Fruit fly (Drosophila melanogaster): Measurements from ENCODE around the gene CG46514.
"Not testable (repeated sequence)": the region's sequence is repeated elsewhere in the genome, so short reads cannot be mapped to it uniquely, and the experiment has no call there.

The CG46514 gene

DNA sequence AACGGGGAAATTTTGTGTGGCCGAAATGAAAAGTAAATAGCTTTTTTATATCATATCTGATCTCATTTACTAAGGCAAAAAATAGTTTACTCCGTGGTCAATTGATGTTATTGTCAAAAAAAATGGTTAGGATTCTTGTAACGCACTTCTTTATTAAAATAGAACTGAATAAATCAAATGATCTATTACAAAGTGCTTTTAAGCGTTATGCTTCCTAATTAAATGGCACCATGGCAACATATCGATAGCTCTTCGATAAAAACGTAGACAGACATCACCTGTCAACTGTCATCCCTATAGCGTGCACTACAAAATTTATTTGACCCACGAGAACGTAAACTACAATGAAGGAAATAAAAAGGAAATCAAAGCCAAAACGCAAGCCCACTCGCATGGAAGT, 5.0 kb upstream of the CG46514 start, which contains the start of gene CG46513:
Gene CG46513, plus strand, starts transcription at position 301 of the 400 bp plus-strand sequence.
- TF ChIP-seq CG8159 (tag; optimal IDR thresholded peaks at IDR 0.05); CG13204 (GFP tag; optimal IDR thresholded peaks at IDR 0.05); CG4496 (GFP tag; IDR thresholded peaks at IDR 0.05): not testable (repeated sequence)

DNA sequence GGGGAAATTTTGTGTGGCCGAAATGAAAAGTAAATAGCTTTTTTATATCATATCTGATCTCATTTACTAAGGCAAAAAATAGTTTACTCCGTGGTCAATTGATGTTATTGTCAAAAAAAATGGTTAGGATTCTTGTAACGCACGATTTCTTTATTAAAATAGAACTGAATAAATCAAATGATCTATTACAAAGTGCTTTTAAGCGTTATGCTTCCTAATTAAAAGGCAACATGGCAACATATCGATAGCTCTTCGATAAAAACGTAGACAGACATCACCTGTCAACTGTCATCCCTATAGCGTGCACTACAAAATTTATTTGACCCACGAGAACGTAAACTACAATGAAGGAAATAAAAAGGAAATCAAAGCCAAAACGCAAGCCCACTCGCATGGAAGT, 4.9 kb downstream of the CG46514 start, which contains the start of gene CG46515:
Gene CG46515, plus strand, starts transcription at position 301 of the 400 bp plus-strand sequence.
- TF ChIP-seq CG4496 (GFP tag; IDR thresholded peaks at IDR 0.05); CG8159 (tag; optimal IDR thresholded peaks at IDR 0.05); rn (GFP tag; IDR thresholded peaks at IDR 0.05): not testable (repeated sequence)

DNA sequence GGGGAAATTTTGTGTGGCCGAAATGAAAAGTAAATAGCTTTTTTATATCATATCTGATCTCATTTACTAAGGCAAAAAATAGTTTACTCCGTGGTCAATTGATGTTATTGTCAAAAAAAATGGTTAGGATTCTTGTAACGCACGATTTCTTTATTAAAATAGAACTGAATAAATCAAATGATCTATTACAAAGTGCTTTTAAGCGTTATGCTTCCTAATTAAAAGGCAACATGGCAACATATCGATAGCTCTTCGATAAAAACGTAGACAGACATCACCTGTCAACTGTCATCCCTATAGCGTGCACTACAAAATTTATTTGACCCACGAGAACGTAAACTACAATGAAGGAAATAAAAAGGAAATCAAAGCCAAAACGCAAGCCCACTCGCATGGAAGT, 15.1 kb downstream of the CG46514 start, which contains the start of gene CG46516:
Gene CG46516, plus strand, starts transcription at position 301 of the 400 bp plus-strand sequence.
- not testable (repeated sequence) for TF ChIP-seq CG9948, gl, CG34367 (tag; optimal IDR thresholded peaks at IDR 0.05)

DNA sequence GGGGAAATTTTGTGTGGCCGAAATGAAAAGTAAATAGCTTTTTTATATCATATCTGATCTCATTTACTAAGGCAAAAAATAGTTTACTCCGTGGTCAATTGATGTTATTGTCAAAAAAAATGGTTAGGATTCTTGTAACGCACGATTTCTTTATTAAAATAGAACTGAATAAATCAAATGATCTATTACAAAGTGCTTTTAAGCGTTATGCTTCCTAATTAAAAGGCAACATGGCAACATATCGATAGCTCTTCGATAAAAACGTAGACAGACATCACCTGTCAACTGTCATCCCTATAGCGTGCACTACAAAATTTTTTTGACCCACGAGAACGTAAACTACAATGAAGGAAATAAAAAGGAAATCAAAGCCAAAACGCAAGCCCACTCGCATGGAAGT, 20.1 kb downstream of the CG46514 start, which contains the start of gene CG46517:
Gene CG46517, plus strand, starts transcription at position 301 of the 400 bp plus-strand sequence.
- TF ChIP-seq rn (GFP tag; IDR thresholded peaks at IDR 0.05); Ets98B (GFP tag; IDR thresholded peaks at IDR 0.05); EcR (GFP tag; optimal IDR thresholded peaks at IDR 0.05): not testable (repeated sequence)

DNA sequence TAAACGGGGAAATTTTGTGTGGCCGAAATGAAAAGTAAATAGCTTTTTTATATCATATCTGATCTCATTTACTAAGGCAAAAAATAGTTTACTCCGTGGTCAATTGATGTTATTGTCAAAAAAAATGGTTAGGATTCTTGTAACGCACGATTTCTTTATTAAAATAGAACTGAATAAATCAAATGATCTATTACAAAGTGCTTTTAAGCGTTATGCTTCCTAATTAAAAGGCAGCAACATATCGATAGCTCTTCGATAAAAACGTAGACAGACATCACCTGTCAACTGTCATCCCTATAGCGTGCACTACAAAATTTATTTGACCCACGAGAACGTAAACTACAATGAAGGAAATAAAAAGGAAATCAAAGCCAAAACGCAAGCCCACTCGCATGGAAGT, 29.3 kb downstream of the CG46514 start, which contains the start of gene CG46518:
Gene CG46518, plus strand, starts transcription at position 301 of the 400 bp plus-strand sequence.
- not testable (repeated sequence) for TF ChIP-seq CG12605 (GFP tag; IDR thresholded peaks at IDR 0.05); CG14655 (GFP tag; optimal IDR thresholded peaks at IDR 0.05); Pif1A (GFP tag; optimal IDR thresholded peaks at IDR 0.05)

DNA sequence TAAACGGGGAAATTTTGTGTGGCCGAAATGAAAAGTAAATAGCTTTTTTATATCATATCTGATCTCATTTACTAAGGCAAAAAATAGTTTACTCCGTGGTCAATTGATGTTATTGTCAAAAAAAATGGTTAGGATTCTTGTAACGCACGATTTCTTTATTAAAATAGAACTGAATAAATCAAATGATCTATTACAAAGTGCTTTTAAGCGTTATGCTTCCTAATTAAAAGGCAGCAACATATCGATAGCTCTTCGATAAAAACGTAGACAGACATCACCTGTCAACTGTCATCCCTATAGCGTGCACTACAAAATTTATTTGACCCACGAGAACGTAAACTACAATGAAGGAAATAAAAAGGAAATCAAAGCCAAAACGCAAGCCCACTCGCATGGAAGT, 34.3 kb downstream of the CG46514 start, which contains the start of gene CG46519:
Gene CG46519, plus strand, starts transcription at position 301 of the 400 bp plus-strand sequence.
- TF ChIP-seq CG12605 (GFP tag; IDR thresholded peaks at IDR 0.05); CG4496 (GFP tag; IDR thresholded peaks at IDR 0.05); CG13204 (GFP tag; optimal IDR thresholded peaks at IDR 0.05): not testable (repeated sequence)

DNA sequence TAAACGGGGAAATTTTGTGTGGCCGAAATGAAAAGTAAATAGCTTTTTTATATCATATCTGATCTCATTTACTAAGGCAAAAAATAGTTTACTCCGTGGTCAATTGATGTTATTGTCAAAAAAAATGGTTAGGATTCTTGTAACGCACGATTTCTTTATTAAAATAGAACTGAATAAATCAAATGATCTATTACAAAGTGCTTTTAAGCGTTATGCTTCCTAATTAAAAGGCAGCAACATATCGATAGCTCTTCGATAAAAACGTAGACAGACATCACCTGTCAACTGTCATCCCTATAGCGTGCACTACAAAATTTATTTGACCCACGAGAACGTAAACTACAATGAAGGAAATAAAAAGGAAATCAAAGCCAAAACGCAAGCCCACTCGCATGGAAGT, 39.3 kb downstream of the CG46514 start, which contains the start of gene CG46520:
Gene CG46520, plus strand, starts transcription at position 301 of the 400 bp plus-strand sequence.
- not testable (repeated sequence) for TF ChIP-seq CG15710 (tag; optimal IDR thresholded peaks at IDR 0.05); CG32121 (GFP tag; IDR thresholded peaks at IDR 0.05); Snoo (tag; optimal IDR thresholded peaks at IDR 0.05)

DNA sequence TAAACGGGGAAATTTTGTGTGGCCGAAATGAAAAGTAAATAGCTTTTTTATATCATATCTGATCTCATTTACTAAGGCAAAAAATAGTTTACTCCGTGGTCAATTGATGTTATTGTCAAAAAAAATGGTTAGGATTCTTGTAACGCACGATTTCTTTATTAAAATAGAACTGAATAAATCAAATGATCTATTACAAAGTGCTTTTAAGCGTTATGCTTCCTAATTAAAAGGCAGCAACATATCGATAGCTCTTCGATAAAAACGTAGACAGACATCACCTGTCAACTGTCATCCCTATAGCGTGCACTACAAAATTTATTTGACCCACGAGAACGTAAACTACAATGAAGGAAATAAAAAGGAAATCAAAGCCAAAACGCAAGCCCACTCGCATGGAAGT, 44.3 kb downstream of the CG46514 start, which contains the start of gene CG46521:
Gene CG46521, plus strand, starts transcription at position 301 of the 400 bp plus-strand sequence.
- not testable (repeated sequence) for TF ChIP-seq CG8159 (tag; optimal IDR thresholded peaks at IDR 0.05); Ets98B (GFP tag; IDR thresholded peaks at IDR 0.05); Pif1A (GFP tag; optimal IDR thresholded peaks at IDR 0.05)

DNA sequence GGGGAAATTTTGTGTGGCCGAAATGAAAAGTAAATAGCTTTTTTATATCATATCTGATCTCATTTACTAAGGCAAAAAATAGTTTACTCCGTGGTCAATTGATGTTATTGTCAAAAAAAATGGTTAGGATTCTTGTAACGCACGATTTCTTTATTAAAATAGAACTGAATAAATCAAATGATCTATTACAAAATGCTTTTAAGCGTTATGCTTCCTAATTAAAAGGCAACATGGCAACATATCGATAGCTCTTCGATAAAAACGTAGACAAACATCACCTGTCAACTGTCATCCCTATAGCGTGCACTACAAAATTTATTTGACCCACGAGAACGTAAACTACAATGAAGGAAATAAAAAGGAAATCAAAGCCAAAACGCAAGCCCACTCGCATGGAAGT, 49.3 kb downstream of the CG46514 start, which contains the start of gene CG46522:
Gene CG46522, plus strand, starts transcription at position 301 of the 400 bp plus-strand sequence.
- not testable (repeated sequence) for TF ChIP-seq CG34367 (tag; optimal IDR thresholded peaks at IDR 0.05); Pif1A (GFP tag; optimal IDR thresholded peaks at IDR 0.05); CG10348 (GFP tag; IDR thresholded peaks at IDR 0.05)

Data from whole organism, pupa.